Worm (Caenorhabditis elegans) whole organism, L2 larva: ENCODE data around the gene VC5.2.

ENCODE experiments used
- F13H6.1 ChIP-seq: sonication (generic microtip); optimal IDR thresholded peaks from 2 replicates; lab custom pipeline; 2016; ENCODE audit warnings: missing genetic modification characterization, missing compliant biosample characterization
- alr-1 ChIP-seq: fragments of 150-350 bp; optimal IDR thresholded peaks from 2 replicates; lab custom pipeline; 2014; ENCODE audit warnings: missing biosample characterization, missing genetic modification characterization
- ama-1 ChIP-seq: fragments of 150-350 bp; optimal IDR thresholded peaks from 2 replicates; lab custom pipeline; 2018; ENCODE audit warnings: inconsistent platforms
- fos-1 ChIP-seq: fragments of 150-350 bp; optimal IDR thresholded peaks from 2 replicates; lab custom pipeline; 2014; ENCODE audit warnings: missing biosample characterization, missing genetic modification characterization
- lin-11 ChIP-seq: fragments of 150-350 bp; sonication (generic microtip); optimal IDR thresholded peaks from 2 replicates; lab custom pipeline; 2014; ENCODE audit warnings: missing biosample characterization, missing genetic modification characterization, inconsistent platforms, mixed read lengths
- lin-13 ChIP-seq: fragments of 150-350 bp; optimal IDR thresholded peaks from 2 replicates; lab custom pipeline; 2014; ENCODE audit warnings: missing biosample characterization, missing genetic modification reagents, missing genetic modification characterization
- lsy-2 ChIP-seq, 2 experiments: fragments of 150-350 bp in 1 of 2; sonication (generic microtip) in 1 of 2; optimal IDR thresholded peaks; 2 replicates each; lab custom pipeline; 2014 to 2017; ENCODE audit warnings: missing biosample characterization in 2 of 2, missing genetic modification characterization in 2 of 2
- nhr-23 ChIP-seq: fragments of 150-350 bp; optimal IDR thresholded peaks from 2 replicates; lab custom pipeline; 2014; ENCODE audit warnings: missing biosample characterization, missing genetic modification reagents, missing genetic modification characterization
- nhr-6 ChIP-seq: fragments of 150-350 bp; optimal IDR thresholded peaks from 2 replicates; lab custom pipeline; 2014; ENCODE audit warnings: missing biosample characterization, missing genetic modification characterization
- nhr-77 ChIP-seq: fragments of 150-350 bp; optimal IDR thresholded peaks from 2 replicates; lab custom pipeline; 2014; ENCODE audit warnings: missing biosample characterization, missing genetic modification characterization
- skn-1 ChIP-seq: sonication (generic microtip); optimal IDR thresholded peaks from 2 replicates; lab custom pipeline; 2017; ENCODE audit warnings: missing biosample characterization, missing genetic modification characterization
- unc-62 ChIP-seq: fragments of 150-350 bp; optimal IDR thresholded peaks from 2 replicates; lab custom pipeline; 2014; ENCODE audit warnings: missing biosample characterization, missing genetic modification reagents, missing genetic modification characterization

- TF ChIP-seq skn-1: no peak
- no peak for TF ChIP-seq ama-1 (lab: Kevin White, UChicago)
- TF ChIP-seq alr-1 (tag; lab: Kevin White, UChicago): no peak
- no peak for TF ChIP-seq unc-62
- TF ChIP-seq nhr-77 (tag; lab: Kevin White, UChicago): no peak
- no peak for TF ChIP-seq fos-1 (tag; lab: Kevin White, UChicago)
- TF ChIP-seq lsy-2 (tag; optimal IDR thresholded peaks at IDR 0.05; lab: Kevin White, UChicago): no peak
- TF ChIP-seq nhr-6: no peak
- no peak for TF ChIP-seq lin-13 (GFP tag; lab: Kevin White, UChicago)
- TF ChIP-seq F13H6.1: no peak
- TF ChIP-seq lin-11 (tag; lab: Kevin White, UChicago): no peak
- no peak for TF ChIP-seq nhr-23 (tag; lab: Kevin White, UChicago)
Observed at ce11 chrV:7050153-7050552, 35.6 kb upstream of the VC5.2 start.
